Fruit fly (Drosophila melanogaster) whole organism, embryonic: ENCODE results near the gene CG13476.

Source experiments
- Blimp-1 ChIP-seq: fragments of 200-800 bp; sonication (Bioruptor generic); optimal IDR thresholded peaks from 3 replicates; lab custom pipeline; 2018; ENCODE audit warnings: missing biosample characterization, missing genetic modification characterization, mild to moderate bottlenecking, moderate library complexity, missing genetic modification reagents
- CG11093 ChIP-seq: fragments of 200-800 bp; sonication (Bioruptor generic); IDR thresholded peaks from 3 replicates; pipeline ENCODE4 v1.3.6; 2022; ENCODE audit warnings: missing biosample characterization, missing genetic modification characterization
- CG12942 ChIP-seq: fragments of 200-800 bp; sonication (Bioruptor generic); optimal IDR thresholded peaks from 3 replicates; lab custom pipeline; 2016; ENCODE audit warnings: missing biosample characterization, missing genetic modification characterization
- CG14667 ChIP-seq: fragments of 200-800 bp; sonication (Bioruptor generic); IDR thresholded peaks from 2 replicates; pipeline ENCODE4 v1.3.6; 2022; ENCODE audit warnings: missing biosample characterization, missing genetic modification characterization
- CG15696 ChIP-seq: fragments of 200-800 bp; sonication (Bioruptor generic); optimal IDR thresholded peaks from 2 replicates; lab custom pipeline; 2019; ENCODE audit warnings: missing biosample characterization, mild to moderate bottlenecking, missing genetic modification characterization, moderate library complexity
- CG17328 ChIP-seq: fragments of 200-800 bp; sonication (Bioruptor generic); IDR thresholded peaks from 2 replicates; pipeline ENCODE4 v1.3.6; 2022; ENCODE audit warnings: missing biosample characterization, missing genetic modification characterization
- CG17361 ChIP-seq: fragments of 200-800 bp; sonication (Bioruptor generic); IDR thresholded peaks from 3 replicates; pipeline ENCODE4 v1.3.6; 2022; ENCODE audit warnings: missing biosample characterization, missing genetic modification characterization
- CG17829 ChIP-seq: fragments of 200-800 bp; optimal IDR thresholded peaks from 2 replicates; lab custom pipeline; 2019; ENCODE audit warnings: missing biosample characterization, mild to moderate bottlenecking, missing genetic modification characterization, moderate library complexity
- CG18262 ChIP-seq: fragments of 200-800 bp; optimal IDR thresholded peaks from 3 replicates; lab custom pipeline; 2019; ENCODE audit warnings: missing biosample characterization, mild to moderate bottlenecking, missing genetic modification characterization, moderate library complexity
- CG2712 ChIP-seq: fragments of 200-800 bp; optimal IDR thresholded peaks from 3 replicates; lab custom pipeline; 2019; ENCODE audit warnings: missing biosample characterization, mild to moderate bottlenecking, missing genetic modification characterization, moderate library complexity
- CG2875 ChIP-seq: fragments of 200-800 bp; sonication (Bioruptor generic); optimal IDR thresholded peaks from 2 replicates; lab custom pipeline; 2017; ENCODE audit warnings: missing biosample characterization, mild to moderate bottlenecking, missing genetic modification characterization, missing genetic modification reagents
- CG31441 ChIP-seq: fragments of 200-800 bp; sonication (Bioruptor generic); IDR thresholded peaks from 2 replicates; pipeline ENCODE4 v1.3.6; 2022; ENCODE audit warnings: missing biosample characterization, missing genetic modification characterization
- CG32772 ChIP-seq: fragments of 200-800 bp; sonication (Bioruptor generic); IDR thresholded peaks from 2 replicates; pipeline ENCODE4 v1.3.6; 2022; ENCODE audit warnings: missing biosample characterization, missing genetic modification characterization
- CG4404 ChIP-seq: fragments of 200-800 bp; sonication (Bioruptor generic); IDR thresholded peaks from 2 replicates; pipeline ENCODE4 v1.3.6; 2022; ENCODE audit warnings: missing biosample characterization, missing genetic modification characterization
- CG4617 ChIP-seq: fragments of 200-800 bp; sonication (Bioruptor generic); optimal IDR thresholded peaks from 3 replicates; lab custom pipeline; 2016; ENCODE audit warnings: missing biosample characterization, missing genetic modification characterization, borderline replicate concordance
- CG4820 ChIP-seq: fragments of 200-800 bp; sonication (Bioruptor generic); optimal IDR thresholded peaks from 3 replicates; lab custom pipeline; 2016; ENCODE audit warnings: missing biosample characterization, missing genetic modification characterization
- D ChIP-seq, 2 experiments: fragments of 200-800 bp in 1 of 2; fragments of >200 bp in 1 of 2; sonication (Bioruptor generic) in 1 of 2; optimal IDR thresholded peaks; 2 replicates in 1 of 2; 3 replicates in 1 of 2; lab custom pipeline; 2017; ENCODE audit warnings: mild to moderate bottlenecking in 1 of 2, missing biosample characterization in 1 of 2, missing genetic modification characterization in 1 of 2, missing genetic modification reagents in 1 of 2
- D19A ChIP-seq: fragments of 200-800 bp; optimal IDR thresholded peaks from 3 replicates; lab custom pipeline; 2019; ENCODE audit warnings: missing biosample characterization, mild to moderate bottlenecking, missing genetic modification characterization, moderate library complexity
- Deaf1 ChIP-seq: fragments of 200-800 bp; optimal IDR thresholded peaks from 3 replicates; lab custom pipeline; 2019; ENCODE audit warnings: missing biosample characterization, mild to moderate bottlenecking, missing genetic modification characterization, moderate library complexity
- Elba2 ChIP-seq: fragments of 200-800 bp; sonication (Bioruptor generic); optimal IDR thresholded peaks from 3 replicates; lab custom pipeline; 2016; ENCODE audit warnings: missing biosample characterization, missing genetic modification characterization
- Fer2 ChIP-seq: fragments of 200-800 bp; sonication (Bioruptor generic); optimal IDR thresholded peaks from 2 replicates; lab custom pipeline; 2018; ENCODE audit warnings: missing biosample characterization, mild to moderate bottlenecking, missing genetic modification characterization, moderate library complexity
- GATAe ChIP-seq: fragments of 200-800 bp; sonication (Bioruptor generic); conservative IDR thresholded peaks from 2 replicates; pipeline ENCODE4 v1.3.6; 2022; ENCODE audit warnings: missing biosample characterization, missing genetic modification characterization
- Meics ChIP-seq: fragments of 200-800 bp; sonication (Bioruptor generic); optimal IDR thresholded peaks from 2 replicates; lab custom pipeline; 2017; ENCODE audit warnings: missing biosample characterization, mild to moderate bottlenecking, missing genetic modification characterization
- NfI ChIP-seq: fragments of 200-800 bp; sonication (Bioruptor generic); optimal IDR thresholded peaks from 3 replicates; lab custom pipeline; 2018; ENCODE audit warnings: missing biosample characterization, mild to moderate bottlenecking, missing genetic modification characterization, moderate library complexity
- Oli ChIP-seq: fragments of 200-800 bp; sonication (Bioruptor generic); optimal IDR thresholded peaks from 2 replicates; lab custom pipeline; 2018; ENCODE audit warnings: missing biosample characterization, mild to moderate bottlenecking, missing genetic modification characterization, moderate library complexity
- Pdp1 ChIP-seq, 2 experiments: fragments of 200-800 bp; sonication (Bioruptor generic); optimal IDR thresholded peaks; 3 replicates each; lab custom pipeline; 2016; ENCODE audit warnings: missing biosample characterization in 2 of 2, missing genetic modification characterization in 2 of 2, mild to moderate bottlenecking in 1 of 2, moderate library complexity in 1 of 2
- Sox102F ChIP-seq: fragments of 200-800 bp; sonication (Bioruptor generic); optimal IDR thresholded peaks from 2 replicates; lab custom pipeline; 2018; ENCODE audit warnings: missing biosample characterization, mild to moderate bottlenecking, missing genetic modification characterization, moderate library complexity
- Xrp1 ChIP-seq: fragments of 200-800 bp; sonication (Bioruptor generic); IDR thresholded peaks from 2 replicates; pipeline ENCODE4 v1.3.6; 2022; ENCODE audit warnings: missing biosample characterization, missing genetic modification characterization
- ara ChIP-seq: fragments of 200-800 bp; sonication (Bioruptor generic); IDR thresholded peaks from 2 replicates; pipeline ENCODE4 v1.3.6; 2022; ENCODE audit warnings: missing biosample characterization, missing genetic modification characterization
- ato ChIP-seq: fragments of 200-800 bp; sonication (Bioruptor generic); IDR thresholded peaks from 2 replicates; pipeline ENCODE4 v1.3.6; 2022; ENCODE audit warnings: missing biosample characterization, missing genetic modification characterization; ENCODE audit not compliant: partially characterized antibody
- chinmo ChIP-seq: fragments of 200-800 bp; sonication (Bioruptor generic); IDR thresholded peaks from 4 replicates; pipeline ENCODE4 v1.3.6; 2022; ENCODE audit warnings: missing biosample characterization, missing genetic modification characterization; ENCODE audit not compliant: partially characterized antibody
- crol ChIP-seq: fragments of 200-800 bp; sonication (Bioruptor generic); IDR thresholded peaks from 2 replicates; pipeline ENCODE4 v1.3.6; 2022; ENCODE audit warnings: missing biosample characterization, missing genetic modification characterization
- dan ChIP-seq: fragments of 200-800 bp; sonication (Bioruptor generic); IDR thresholded peaks from 2 replicates; pipeline ENCODE4 v1.3.6; 2022; ENCODE audit warnings: missing biosample characterization, missing genetic modification characterization
- gem ChIP-seq: fragments of 200-800 bp; sonication (Bioruptor generic); optimal IDR thresholded peaks from 2 replicates; lab custom pipeline; 2019; ENCODE audit warnings: missing biosample characterization, mild to moderate bottlenecking, missing genetic modification characterization, moderate library complexity
- her ChIP-seq: fragments of 200-800 bp; sonication (Bioruptor generic); optimal IDR thresholded peaks from 2 replicates; lab custom pipeline; 2016; ENCODE audit warnings: missing biosample characterization, missing genetic modification characterization
- jumu ChIP-seq: fragments of 200-800 bp; sonication (Bioruptor generic); optimal IDR thresholded peaks from 3 replicates; lab custom pipeline; 2016; ENCODE audit warnings: missing biosample characterization, missing genetic modification characterization
- kah ChIP-seq: fragments of 200-800 bp; sonication (Bioruptor generic); optimal IDR thresholded peaks from 2 replicates; lab custom pipeline; 2018; ENCODE audit warnings: missing biosample characterization, mild to moderate bottlenecking, missing genetic modification characterization
- kni ChIP-seq: fragments of 200-800 bp; sonication (Bioruptor generic); optimal IDR thresholded peaks from 3 replicates; lab custom pipeline; 2017; ENCODE audit warnings: mild to moderate bottlenecking, missing biosample characterization, missing genetic modification reagents, missing genetic modification characterization
- pros ChIP-seq: fragments of 200-800 bp; sonication (Bioruptor generic); optimal IDR thresholded peaks from 3 replicates; lab custom pipeline; 2019; ENCODE audit warnings: missing biosample characterization, mild to moderate bottlenecking, missing genetic modification characterization, moderate library complexity
- sens-2 ChIP-seq: fragments of 200-800 bp; sonication (Bioruptor generic); IDR thresholded peaks from 2 replicates; pipeline ENCODE4 v1.3.6; 2022; ENCODE audit warnings: missing biosample characterization, missing genetic modification characterization
- seq ChIP-seq: fragments of 200-800 bp; sonication (Bioruptor generic); IDR thresholded peaks from 2 replicates; pipeline ENCODE4 v1.3.6; 2022; ENCODE audit warnings: missing biosample characterization, missing genetic modification characterization
- sqz ChIP-seq: fragments of 200-800 bp; sonication (Bioruptor generic); optimal IDR thresholded peaks from 3 replicates; lab custom pipeline; 2018; ENCODE audit warnings: missing biosample characterization, mild to moderate bottlenecking, missing genetic modification characterization
- vvl ChIP-seq: fragments of 200-800 bp; sonication (Bioruptor generic); IDR thresholded peaks from 2 replicates; pipeline ENCODE4 v1.3.6; 2022; ENCODE audit warnings: missing biosample characterization, missing genetic modification characterization
- z ChIP-seq: fragments of 200-800 bp; sonication (Bioruptor generic); IDR thresholded peaks from 3 replicates; pipeline ENCODE4 v1.3.6; 2022; ENCODE audit warnings: missing biosample characterization, missing genetic modification characterization

Gene CG13476

dm6 chr3L:14731790-14732189 lies 26.5 kb downstream of the CG13476 start:
- peak; percentile 52 for TF ChIP-seq CG2712 (tag; lab: Kevin White, UChicago)
- TF ChIP-seq CG11093 (GFP tag; lab: Robert Waterston, UW) = 0 out of 3 replicates have a peak, but pooled peaks have one; percentile 22
- TF ChIP-seq CG4404 = peak; percentile 43; the same call in 1 of the 2 replicates
- TF ChIP-seq CG18262 (tag; lab: Kevin White, UChicago) = peak; percentile 36
- TF ChIP-seq gem (tag; lab: Kevin White, UChicago) = peak; percentile 40
- TF ChIP-seq CG17361 (GFP tag; lab: Robert Waterston, UW) = 0 out of 3 replicates have a peak, but pooled peaks have one; percentile 31
- TF ChIP-seq Sox102F (GFP tag; lab: Kevin White, UChicago) = peak; percentile 1
- no peak for TF ChIP-seq CG14667
- TF ChIP-seq kah (GFP tag; lab: Kevin White, UChicago) = no peak
- TF ChIP-seq dan (GFP tag; lab: Robert Waterston, UW) = no peak
- TF ChIP-seq CG17829 (tag; lab: Kevin White, UChicago) = peak; percentile 23
- 0 out of 2 replicates have a peak, but pooled peaks have one; percentile 15 for TF ChIP-seq CG31441 (GFP tag; lab: Robert Waterston, UW)
- TF ChIP-seq pros (GFP tag; lab: Kevin White, UChicago) = no peak
- TF ChIP-seq ara = 0 out of 2 replicates have a peak, but pooled peaks have one; percentile 32
- 0 out of 2 replicates have a peak, but pooled peaks have one; percentile 9 for TF ChIP-seq CG17328 (GFP tag; lab: Robert Waterston, UW)
- 0 out of 2 replicates have a peak, but pooled peaks have one; percentile 29 for TF ChIP-seq Xrp1
- no peak for TF ChIP-seq D (optimal IDR thresholded peaks at IDR 0.05; lab: Kevin White, UChicago)
- no peak for TF ChIP-seq D (GFP tag; optimal IDR thresholded peaks at IDR 0.05; lab: Kevin White, UChicago)

DNA sequence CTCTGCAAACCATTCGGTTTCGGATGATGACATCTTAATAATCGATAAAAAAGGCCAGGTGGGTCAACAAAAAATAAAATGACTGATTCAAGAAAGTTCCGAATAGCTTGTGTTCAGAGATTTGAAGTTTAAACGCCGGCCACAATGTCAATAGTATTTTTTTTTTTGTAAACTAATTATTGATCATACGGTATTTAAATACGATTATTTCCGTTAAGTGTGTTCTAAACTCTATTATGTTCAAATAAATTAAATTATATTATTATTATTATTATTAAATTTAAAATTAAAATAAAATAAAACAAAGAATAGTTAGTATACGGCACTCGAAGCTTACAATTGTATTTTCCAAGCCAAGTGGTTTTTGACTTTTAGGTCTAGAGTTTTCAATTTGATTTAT lies 28.2 kb downstream of the CG13476 start, which contains the start of gene CG13471:
CG13471 (minus strand) TSS at position 101 of the 400 bp plus-strand sequence.
- TF ChIP-seq D19A (tag; lab: Kevin White, UChicago) (no peak), Meics (no peak), jumu (GFP tag; lab: Kevin White, UChicago) (no peak), Deaf1 (no peak)

- TF ChIP-seq kni (GFP tag; lab: Kevin White, UChicago) (peak; percentile 92), CG4820 (no peak), GATAe (GFP tag; lab: Robert Waterston, UW) (no peak), Blimp-1 (GFP tag; lab: Kevin White, UChicago) (peak; percentile 98), Fer2 (no peak), z (GFP tag; lab: Robert Waterston, UW) (peak; percentile 92), CG2875 (GFP tag; lab: Kevin White, UChicago) (no peak), Elba2 (GFP tag; lab: Kevin White, UChicago) (no peak), CG15696 (tag; lab: Kevin White, UChicago) (no peak), her (GFP tag; lab: Kevin White, UChicago) (no peak), CG12942 (no peak), NfI (no peak), vvl (peak; percentile 67; the same call in 1 of the 2 replicates), CG4617 (GFP tag; lab: Kevin White, UChicago) (no peak), chinmo (GFP tag; lab: Robert Waterston, UW) (0 out of 4 replicates have a peak, but pooled peaks have one; percentile 50), sqz (GFP tag; lab: Kevin White, UChicago) (peak; percentile 19), crol (GFP tag; lab: Robert Waterston, UW) (peak; percentile 64; the same call in 1 of the 2 replicates), Pdp1 (GFP tag; optimal IDR thresholded peaks at IDR 0.05; lab: Kevin White, UChicago) (peak in 1 of 2 experiments; percentile 75), Oli (tag; lab: Kevin White, UChicago) (no peak), CG32772 (GFP tag; lab: Robert Waterston, UW) (no peak), ato (GFP tag; lab: Robert Waterston, UW) (no peak), sens-2 (no peak), seq (no peak)
Observed at dm6 chr3L:14743106-14743692, 37.9 kb downstream of the CG13476 start.
